Worm (Caenorhabditis elegans): ENCODE results near the gene srt-29.

srt-29 gene

ce11 chrV:2713532-2713931 lies 5.4 kb downstream of the srt-29 start, which contains the start of gene srt-28:
Gene srt-28, minus strand, starts transcription at chrV:2713632.
- TF ChIP-seq aly-1 (tag; optimal IDR thresholded peaks at IDR 0.05) (no peak), pes-1 (GFP tag; IDR thresholded peaks at IDR 0.05) (no peak), scrt-1 (GFP tag; IDR thresholded peaks at IDR 0.05) (no peak), hnd-1 (tag; optimal IDR thresholded peaks at IDR 0.05) (no peak), ama-1 (optimal IDR thresholded peaks at IDR 0.05) (no peak), sea-1 (GFP tag; conservative IDR thresholded peaks at IDR 0.05) (no peak), tbx-11 (GFP tag; IDR thresholded peaks at IDR 0.05) (no peak), ets-7 (tag; optimal IDR thresholded peaks at IDR 0.05) (no peak), B0310.2 (tag; optimal IDR thresholded peaks at IDR 0.05) (no peak), ceh-13 (GFP tag; optimal IDR thresholded peaks at IDR 0.05) (no peak), hmbx-1 (tag; optimal IDR thresholded peaks at IDR 0.05) (no peak), flt-1 (GFP tag; IDR thresholded peaks at IDR 0.05) (no peak), hmg-4 (GFP tag; optimal IDR thresholded peaks at IDR 0.05) (no peak), tra-4 (tag; optimal IDR thresholded peaks at IDR 0.05) (no peak), tbx-37 (GFP tag; conservative IDR thresholded peaks at IDR 0.05) (no peak), ceh-36 (tag; optimal IDR thresholded peaks at IDR 0.05) (no peak)

ce11 chrV:2711429-2711828 lies 7.5 kb downstream of the srt-29 start, which contains the start of gene C24B9.3:
Gene C24B9.3, minus strand, starts transcription at chrV:2711599.
- TF ChIP-seq hmbx-1 (tag; optimal IDR thresholded peaks at IDR 0.05) (no peak), hmg-4 (GFP tag; optimal IDR thresholded peaks at IDR 0.05) (no peak), ceh-36 (tag; optimal IDR thresholded peaks at IDR 0.05) (no peak), tbx-11 (GFP tag; IDR thresholded peaks at IDR 0.05) (no peak), tra-4 (tag; optimal IDR thresholded peaks at IDR 0.05) (no peak), ceh-13 (GFP tag; optimal IDR thresholded peaks at IDR 0.05) (no peak), tbx-37 (GFP tag; conservative IDR thresholded peaks at IDR 0.05) (no peak)

- TF ChIP-seq flt-1 (GFP tag; IDR thresholded peaks at IDR 0.05): no peak
- no peak for TF ChIP-seq hnd-1 (tag; optimal IDR thresholded peaks at IDR 0.05)
- TF ChIP-seq tbx-37 (GFP tag; conservative IDR thresholded peaks at IDR 0.05): no peak
- no peak for TF ChIP-seq ama-1 (optimal IDR thresholded peaks at IDR 0.05)
- TF ChIP-seq F13C5.2 (tag; optimal IDR thresholded peaks at IDR 0.05): no peak
- no peak for TF ChIP-seq ets-7 (tag; optimal IDR thresholded peaks at IDR 0.05)
Measured at ce11 chrV:2710192-2710591, 8.7 kb downstream of the srt-29 start.

DNA sequence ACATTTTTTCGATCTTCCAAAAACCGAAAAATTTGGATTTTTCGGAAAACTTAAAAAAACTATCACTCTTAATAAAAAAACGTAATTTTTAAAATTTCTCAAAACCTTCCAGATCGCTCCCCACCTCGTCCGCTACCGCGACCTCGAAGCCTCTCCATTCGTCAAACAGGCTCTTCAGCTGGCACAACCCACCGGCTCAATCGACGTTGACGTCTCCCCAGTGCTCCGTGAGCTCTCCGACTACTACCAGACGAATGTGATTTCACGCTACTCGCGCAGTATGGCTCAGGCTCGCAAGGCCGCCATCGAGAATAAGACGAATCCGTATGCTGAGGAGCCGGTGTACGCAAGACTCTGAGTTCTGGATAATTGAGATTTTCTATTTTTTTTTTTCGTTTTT lies 12.6 kb downstream of the srt-29 start:
- TF ChIP-seq pes-1 (GFP tag; IDR thresholded peaks at IDR 0.05): no peak
- TF ChIP-seq ceh-13 (GFP tag; optimal IDR thresholded peaks at IDR 0.05): no peak
- no peak for TF ChIP-seq B0310.2 (tag; optimal IDR thresholded peaks at IDR 0.05)
- TF ChIP-seq hnd-1 (tag; optimal IDR thresholded peaks at IDR 0.05): no peak
- TF ChIP-seq flt-1 (GFP tag; IDR thresholded peaks at IDR 0.05): no peak
- no peak for TF ChIP-seq hmbx-1 (tag; optimal IDR thresholded peaks at IDR 0.05)
- TF ChIP-seq ama-1 (optimal IDR thresholded peaks at IDR 0.05): no peak
- no peak for TF ChIP-seq F13C5.2 (tag; optimal IDR thresholded peaks at IDR 0.05)
- no peak for TF ChIP-seq tra-4 (tag; optimal IDR thresholded peaks at IDR 0.05)
- TF ChIP-seq scrt-1 (GFP tag; IDR thresholded peaks at IDR 0.05): no peak
- no peak for TF ChIP-seq hmg-4 (GFP tag; optimal IDR thresholded peaks at IDR 0.05)

- TF ChIP-seq tbx-11 (GFP tag; IDR thresholded peaks at IDR 0.05) (peak; percentile 6; the same call in 1 of the 2 replicates), ama-1 (optimal IDR thresholded peaks at IDR 0.05) (no peak), flt-1 (GFP tag; IDR thresholded peaks at IDR 0.05) (no peak), hmbx-1 (tag; optimal IDR thresholded peaks at IDR 0.05) (no peak), F13C5.2 (tag; optimal IDR thresholded peaks at IDR 0.05) (no peak), sea-1 (GFP tag; conservative IDR thresholded peaks at IDR 0.05) (no peak), ceh-13 (GFP tag; optimal IDR thresholded peaks at IDR 0.05) (no peak), hmg-4 (GFP tag; optimal IDR thresholded peaks at IDR 0.05) (no peak)
Measured at ce11 chrV:2703299-2703698, 15.6 kb downstream of the srt-29 start.

DNA sequence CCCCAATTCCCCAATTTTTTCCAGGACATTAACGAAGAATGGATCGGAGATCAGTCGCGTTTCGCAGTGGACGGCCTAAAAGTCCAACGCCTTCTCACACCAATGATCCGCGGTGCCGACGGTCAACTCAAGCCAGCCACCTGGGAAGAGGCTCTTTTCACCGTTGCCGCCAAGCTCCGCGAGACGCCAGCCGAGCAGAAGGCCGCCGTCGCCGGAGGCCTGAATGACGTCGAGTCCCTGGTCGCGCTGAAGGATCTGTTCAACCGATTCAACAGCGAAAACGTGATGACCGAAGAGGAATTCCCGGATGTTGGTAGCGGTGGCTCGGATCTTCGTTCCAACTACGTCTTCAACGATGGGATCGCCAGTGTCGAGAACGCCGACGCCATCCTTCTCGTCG lies 16.1 kb downstream of the srt-29 start:
- TF ChIP-seq ceh-13 (GFP tag; optimal IDR thresholded peaks at IDR 0.05): no peak
- TF ChIP-seq tra-4 (tag; optimal IDR thresholded peaks at IDR 0.05): no peak
- TF ChIP-seq tbx-37 (GFP tag; conservative IDR thresholded peaks at IDR 0.05): no peak
- TF ChIP-seq ceh-36 (tag; optimal IDR thresholded peaks at IDR 0.05): no peak
- no peak for TF ChIP-seq aly-1 (tag; optimal IDR thresholded peaks at IDR 0.05)
- no peak for TF ChIP-seq scrt-1 (GFP tag; IDR thresholded peaks at IDR 0.05)
- no peak for TF ChIP-seq ama-1 (optimal IDR thresholded peaks at IDR 0.05)
- TF ChIP-seq ets-7 (tag; optimal IDR thresholded peaks at IDR 0.05): no peak
- no peak for TF ChIP-seq B0310.2 (tag; optimal IDR thresholded peaks at IDR 0.05)
- TF ChIP-seq tbx-11 (GFP tag; IDR thresholded peaks at IDR 0.05): no peak
- TF ChIP-seq F13C5.2 (tag; optimal IDR thresholded peaks at IDR 0.05): no peak
- TF ChIP-seq sea-1 (GFP tag; conservative IDR thresholded peaks at IDR 0.05): no peak
- TF ChIP-seq hmbx-1 (tag; optimal IDR thresholded peaks at IDR 0.05): no peak

DNA sequence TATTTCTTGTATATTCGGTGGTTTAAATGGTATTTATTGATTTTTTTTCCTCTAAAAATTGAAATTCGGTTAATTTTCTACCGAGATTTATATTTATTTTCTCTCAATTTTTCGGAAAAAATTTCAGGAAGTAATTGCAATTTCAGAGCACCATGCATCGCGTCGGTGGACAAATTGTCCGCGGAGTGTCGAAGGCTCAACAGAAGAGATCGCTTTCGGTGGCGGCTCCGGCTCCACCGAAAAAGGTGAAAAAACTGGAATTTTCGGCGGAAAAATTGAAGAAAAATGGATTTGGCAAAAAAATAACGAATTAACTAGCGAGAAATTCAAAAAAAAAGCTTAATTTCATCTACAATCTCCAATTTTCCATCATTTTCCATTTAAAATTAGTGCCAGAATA lies 20.1 kb downstream of the srt-29 start, which contains the start of gene nuo-5:
Gene nuo-5 (plus strand): TSS at position 147 of the 400 bp plus-strand sequence.
- TF ChIP-seq hmg-4 (GFP tag; optimal IDR thresholded peaks at IDR 0.05): no peak
- TF ChIP-seq scrt-1 (GFP tag; IDR thresholded peaks at IDR 0.05): no peak
- no peak for TF ChIP-seq tra-4 (tag; optimal IDR thresholded peaks at IDR 0.05)
- TF ChIP-seq hmbx-1 (tag; optimal IDR thresholded peaks at IDR 0.05): no peak
- no peak for TF ChIP-seq hnd-1 (tag; optimal IDR thresholded peaks at IDR 0.05)
- no peak for TF ChIP-seq F13C5.2 (tag; optimal IDR thresholded peaks at IDR 0.05)
- no peak for TF ChIP-seq tbx-37 (GFP tag; conservative IDR thresholded peaks at IDR 0.05)
- no peak for TF ChIP-seq ama-1 (optimal IDR thresholded peaks at IDR 0.05)
- TF ChIP-seq tbx-11 (GFP tag; IDR thresholded peaks at IDR 0.05): no peak
- TF ChIP-seq ceh-13 (GFP tag; optimal IDR thresholded peaks at IDR 0.05): no peak
- TF ChIP-seq aly-1 (tag; optimal IDR thresholded peaks at IDR 0.05): no peak
- TF ChIP-seq ets-7 (tag; optimal IDR thresholded peaks at IDR 0.05): no peak
- TF ChIP-seq pes-1 (GFP tag; IDR thresholded peaks at IDR 0.05): no peak
- no peak for TF ChIP-seq sea-1 (GFP tag; conservative IDR thresholded peaks at IDR 0.05)
- no peak for TF ChIP-seq B0310.2 (tag; optimal IDR thresholded peaks at IDR 0.05)

DNA sequence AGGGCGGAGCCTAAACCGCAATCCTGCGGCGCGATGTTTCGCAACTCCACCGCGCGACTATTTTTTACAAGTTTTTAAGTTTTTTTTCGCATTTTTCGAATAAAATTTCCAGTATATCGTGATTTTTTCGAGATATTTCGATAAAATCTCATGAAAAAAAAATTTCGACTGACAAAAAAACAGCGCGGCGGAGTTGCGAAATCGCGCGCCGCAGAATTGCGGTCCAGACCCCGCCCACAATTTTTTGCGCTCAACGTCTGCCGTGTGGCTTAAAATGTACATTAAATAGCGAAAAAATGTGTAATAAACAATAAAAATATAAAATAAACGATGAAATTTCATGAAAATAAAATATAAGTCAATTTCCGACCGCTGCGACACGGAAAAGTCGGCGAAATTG lies 21.2 kb downstream of the srt-29 start:
- TF ChIP-seq ceh-36 (tag; optimal IDR thresholded peaks at IDR 0.05): no peak
- TF ChIP-seq pes-1 (GFP tag; IDR thresholded peaks at IDR 0.05): peak; percentile 56; the same call in 1 of the 2 replicates

Measured in whole organism, early embryonic.